Worm (Caenorhabditis elegans): ENCODE data around the gene emb-27.

- TF ChIP-seq pha-4 (tag; optimal IDR thresholded peaks at IDR 0.05) (no peak), lin-13 (tag; optimal IDR thresholded peaks at IDR 0.05) (no peak), nhr-2 (tag; optimal IDR thresholded peaks at IDR 0.05) (no peak), snpc-4 (tag; optimal IDR thresholded peaks at IDR 0.05) (no peak)
Observed at ce11 chrII:8136818-8137217, 25.2 kb downstream of the emb-27 start, which contains the start of gene ctns-1.
